Worm (Caenorhabditis elegans): ENCODE data around the gene rps-23.

The rps-23 gene

DNA sequence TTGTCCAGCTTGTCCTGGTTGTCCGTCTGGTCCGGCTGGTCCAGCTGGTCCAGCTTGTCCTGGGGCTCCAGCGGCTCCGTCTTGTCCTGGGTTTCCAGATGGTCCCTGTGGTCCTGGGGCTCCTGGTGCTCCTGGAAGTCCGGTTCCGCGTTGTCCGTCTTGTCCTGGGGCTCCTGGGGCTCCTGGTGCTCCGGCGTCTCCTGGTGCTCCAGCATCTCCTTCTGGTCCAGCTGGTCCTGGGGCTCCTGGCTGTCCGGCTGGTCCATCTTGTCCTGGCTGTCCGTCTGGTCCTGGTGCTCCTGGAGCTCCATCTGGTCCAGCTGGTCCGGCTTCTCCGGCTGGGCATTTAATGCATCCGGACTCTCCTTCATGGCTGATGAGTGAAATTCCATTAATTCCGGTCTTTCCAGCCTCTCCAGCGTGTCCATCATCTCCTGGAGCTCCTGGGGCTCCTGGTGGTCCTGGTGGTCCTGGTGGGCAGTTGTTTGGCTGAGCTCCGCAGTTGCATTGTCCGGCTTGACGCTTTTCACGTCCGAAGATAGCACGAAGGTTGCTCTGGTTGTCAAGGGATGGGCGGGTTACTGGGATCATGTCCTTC is 36.9 kb upstream of the rps-23 start:
- TF ChIP-seq unc-39 (tag; optimal IDR thresholded peaks at IDR 0.05) (no peak), sma-3 (GFP tag; optimal IDR thresholded peaks at IDR 0.05) (no peak), nhr-21 (tag; optimal IDR thresholded peaks at IDR 0.05) (no peak), zag-1 (tag; optimal IDR thresholded peaks at IDR 0.05) (no peak), lin-11 (tag; optimal IDR thresholded peaks at IDR 0.05) (no peak), aly-2 (tag; optimal IDR thresholded peaks at IDR 0.05) (no peak)

DNA sequence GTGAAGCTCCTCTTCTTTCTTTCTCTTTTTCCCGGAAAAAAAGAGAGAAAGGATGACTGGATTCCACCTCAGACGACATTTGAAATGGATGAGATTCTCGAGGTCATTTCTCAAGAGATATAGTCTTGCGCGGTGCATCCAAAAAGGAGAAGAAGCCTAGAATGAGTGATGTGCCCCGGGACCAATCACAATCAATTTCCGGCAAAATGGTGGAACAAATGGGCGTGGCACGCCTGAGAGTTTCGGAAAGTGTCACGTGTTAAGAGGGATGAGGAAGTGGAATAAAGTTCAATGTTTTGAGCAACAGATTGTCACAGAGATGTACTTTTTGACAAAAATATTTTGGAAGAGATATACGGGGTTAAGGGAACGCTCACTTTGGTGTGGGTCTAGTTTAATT is 34.7 kb upstream of the rps-23 start:
- TF ChIP-seq blmp-1 (tag; optimal IDR thresholded peaks at IDR 0.05; ENCODE audit: insufficient read depth) (no peak), ZK546.5 (tag; optimal IDR thresholded peaks at IDR 0.05) (no peak), egl-27 (tag; optimal IDR thresholded peaks at IDR 0.05) (no peak), C34F6.9 (tag; optimal IDR thresholded peaks at IDR 0.05) (peak; percentile 9), ztf-4 (tag; optimal IDR thresholded peaks at IDR 0.05) (no peak), skn-1 (tag; optimal IDR thresholded peaks at IDR 0.05) (no peak), unc-62 (GFP tag; optimal IDR thresholded peaks at IDR 0.05) (peak; percentile 44), ztf-11 (tag; optimal IDR thresholded peaks at IDR 0.05) (no peak), nhr-23 (tag; optimal IDR thresholded peaks at IDR 0.05) (no peak), nhr-237 (tag; optimal IDR thresholded peaks at IDR 0.05) (no peak), mbf-1 (tag; optimal IDR thresholded peaks at IDR 0.05) (no peak), nhr-25 (tag; optimal IDR thresholded peaks at IDR 0.05) (no peak), peb-1 (tag; optimal IDR thresholded peaks at IDR 0.05) (no peak), ceh-16 (tag; optimal IDR thresholded peaks at IDR 0.05) (no peak), mab-5 (tag; optimal IDR thresholded peaks at IDR 0.05) (peak; percentile 26), fos-1 (tag; optimal IDR thresholded peaks at IDR 0.05) (no peak), nhr-21 (tag; optimal IDR thresholded peaks at IDR 0.05) (no peak), nhr-10 (tag; optimal IDR thresholded peaks at IDR 0.05) (no peak), nhr-12 (tag; optimal IDR thresholded peaks at IDR 0.05) (no peak), lin-13 (GFP tag; optimal IDR thresholded peaks at IDR 0.05) (no peak), alr-1 (tag; optimal IDR thresholded peaks at IDR 0.05) (no peak), ama-1 (optimal IDR thresholded peaks at IDR 0.05) (no peak), nhr-129 (tag; optimal IDR thresholded peaks at IDR 0.05) (no peak), dmd-4 (tag; optimal IDR thresholded peaks at IDR 0.05) (no peak), sem-4 (tag; optimal IDR thresholded peaks at IDR 0.05) (no peak), ceh-82 (tag; optimal IDR thresholded peaks at IDR 0.05) (no peak), nhr-77 (tag; optimal IDR thresholded peaks at IDR 0.05) (no peak), mdl-1 (tag; optimal IDR thresholded peaks at IDR 0.05) (peak in 1 of 2 experiments; percentile 59), unc-55 (GFP tag; optimal IDR thresholded peaks at IDR 0.05) (no peak), lsy-2 (tag; optimal IDR thresholded peaks at IDR 0.05) (peak in 1 of 2 experiments; percentile 5), crh-2 (tag; optimal IDR thresholded peaks at IDR 0.05) (no peak)

DNA sequence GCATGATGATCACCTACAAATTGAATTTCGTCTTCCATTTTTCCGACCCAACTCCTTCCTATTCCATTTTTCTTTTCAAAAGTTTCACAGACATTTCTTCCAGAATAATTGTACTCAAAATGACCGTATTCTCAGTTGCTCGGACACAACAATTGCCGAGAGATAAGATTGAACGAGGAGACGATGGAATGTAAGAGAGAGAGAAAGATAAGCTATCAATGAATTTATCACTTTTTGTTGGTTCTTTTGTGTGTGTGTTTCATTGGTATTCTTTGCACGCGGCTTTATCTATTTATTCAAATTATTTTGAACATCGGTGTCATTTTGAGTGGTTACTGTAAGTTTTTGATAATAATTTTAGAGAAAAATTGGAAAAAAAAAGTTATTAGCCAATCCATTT is 29.6 kb upstream of the rps-23 start, which contains the start of gene ugt-65:
Gene ugt-65 (plus strand): TSS at position 229 of the 400 bp plus-strand sequence.
- TF ChIP-seq sma-3 (GFP tag; optimal IDR thresholded peaks at IDR 0.05) (no peak), nhr-23 (tag; optimal IDR thresholded peaks at IDR 0.05) (no peak), blmp-1 (tag; optimal IDR thresholded peaks at IDR 0.05; ENCODE audit: insufficient read depth) (no peak), crh-2 (tag; optimal IDR thresholded peaks at IDR 0.05) (peak; percentile 15), nhr-129 (tag; optimal IDR thresholded peaks at IDR 0.05) (no peak), F13H6.1 (tag; optimal IDR thresholded peaks at IDR 0.05) (peak; percentile 6), fos-1 (tag; optimal IDR thresholded peaks at IDR 0.05) (peak; percentile 71), sma-9 (GFP tag; optimal IDR thresholded peaks at IDR 0.05) (peak; percentile 86), sma-9 (tag; optimal IDR thresholded peaks at IDR 0.05) (no peak)

DNA sequence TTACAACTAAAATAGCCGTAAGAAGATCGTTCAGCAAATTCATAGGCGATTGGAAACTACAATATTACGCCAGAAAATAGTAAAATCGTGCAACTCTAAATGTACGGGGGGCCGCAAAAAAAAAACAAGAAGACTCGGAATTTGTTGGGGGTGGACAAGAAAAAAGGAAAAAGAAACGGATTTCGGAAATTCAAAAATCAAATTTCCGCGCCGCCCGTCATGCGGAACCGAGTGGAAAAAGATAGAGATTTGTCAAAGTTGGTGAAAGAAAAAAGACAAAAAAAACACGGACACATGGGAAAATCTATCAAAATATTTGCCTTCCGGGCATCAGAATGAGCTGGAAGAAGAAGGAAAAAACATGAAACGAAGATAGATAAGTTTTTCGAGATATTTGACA is 28.4 kb upstream of the rps-23 start:
- TF ChIP-seq ZK546.5 (tag; optimal IDR thresholded peaks at IDR 0.05): no peak
- peak; percentile 28 for TF ChIP-seq sma-9 (GFP tag; optimal IDR thresholded peaks at IDR 0.05)
- no peak for TF ChIP-seq sma-9 (tag; optimal IDR thresholded peaks at IDR 0.05)
